Fruit fly (Drosophila melanogaster): ENCODE results near the gene CG34132.

The CG34132 gene

DNA sequence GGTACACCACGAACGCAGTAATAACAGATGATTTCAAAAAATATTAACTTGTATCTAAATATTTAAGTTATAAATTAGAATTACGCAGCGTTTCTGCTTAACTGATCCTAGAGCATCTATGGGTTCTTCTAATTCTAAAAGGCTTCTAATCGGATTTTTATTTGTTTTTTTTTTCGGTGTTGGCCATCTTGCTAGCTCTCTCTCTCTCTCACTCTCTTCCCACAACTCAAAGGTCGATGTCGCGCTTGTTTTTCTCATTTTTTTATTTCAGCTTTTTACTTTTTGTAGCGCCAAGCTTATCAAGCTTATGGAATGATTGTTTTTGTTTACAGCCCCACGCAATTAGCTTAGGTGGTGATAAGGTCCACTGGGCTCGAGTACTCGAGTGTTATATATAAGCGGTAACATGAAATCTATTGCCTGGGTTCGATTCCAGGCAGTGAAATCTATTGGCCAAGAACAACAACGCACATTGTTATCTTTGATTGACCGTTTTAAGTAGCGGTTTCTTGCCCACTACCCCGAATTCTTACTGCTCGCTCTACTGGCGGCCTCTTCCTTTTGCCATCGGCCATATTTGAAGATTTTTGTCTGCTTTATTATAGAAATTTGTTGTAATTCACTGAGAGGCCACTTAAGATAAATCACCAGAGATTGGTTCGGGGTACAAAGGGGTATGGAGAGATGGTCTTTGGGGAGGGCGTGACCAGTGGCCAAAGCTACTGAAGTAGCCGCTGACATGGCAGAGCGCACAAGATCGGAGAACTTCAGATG, 41.2 kb downstream of the CG34132 start (continued):
- TF ChIP-seq mam (GFP tag; optimal IDR thresholded peaks at IDR 0.05) (no peak), CG9817 (tag; optimal IDR thresholded peaks at IDR 0.05) (no peak), sqz (GFP tag; optimal IDR thresholded peaks at IDR 0.05) (peak; percentile 42), CG1024 (GFP tag; IDR thresholded peaks at IDR 0.05) (no peak), Trl (optimal IDR thresholded peaks at IDR 0.05) (peak in 1 of 2 experiments; percentile 52), Trl (GFP tag; optimal IDR thresholded peaks at IDR 0.05) (no peak), gro (GFP tag; optimal IDR thresholded peaks at IDR 0.05) (peak; percentile 65), CG2120 (GFP tag; optimal IDR thresholded peaks at IDR 0.05) (peak; percentile 24), HLH54F (GFP tag; optimal IDR thresholded peaks at IDR 0.05) (no peak), bsh (GFP tag; optimal IDR thresholded peaks at IDR 0.05) (peak in 1 of 2 experiments; percentile 27), caup (GFP tag; optimal IDR thresholded peaks at IDR 0.05; ENCODE audit: severe bottlenecking) (no peak), shn (GFP tag; optimal IDR thresholded peaks at IDR 0.05) (no peak), dysf (GFP tag; IDR thresholded peaks at IDR 0.05) (peak; percentile 47; the same call in 1 of the 3 replicates), CG15514 (GFP tag; optimal IDR thresholded peaks at IDR 0.05) (no peak), CG7786 (GFP tag; optimal IDR thresholded peaks at IDR 0.05) (no peak), sna (GFP tag; IDR thresholded peaks at IDR 0.05; ENCODE audit: partially characterized antibody) (no peak), HHEX (GFP tag; optimal IDR thresholded peaks at IDR 0.05) (no peak), ewg (GFP tag; optimal IDR thresholded peaks at IDR 0.05) (no peak), sens (GFP tag) (peak; percentile 64), aop (GFP tag; IDR thresholded peaks at IDR 0.05) (no peak), Chrac-16 (GFP tag; optimal IDR thresholded peaks at IDR 0.05) (no peak), CG11093 (GFP tag; IDR thresholded peaks at IDR 0.05) (no peak), Drgx (GFP tag; IDR thresholded peaks at IDR 0.05) (peak; percentile 26; the same call in 1 of the 2 replicates), lov (optimal IDR thresholded peaks at IDR 0.05) (no peak), lov (GFP tag; IDR thresholded peaks at IDR 0.05) (no peak), zfh2 (GFP tag; optimal IDR thresholded peaks at IDR 0.05) (no peak), CG9932 (GFP tag; IDR thresholded peaks at IDR 0.05) (0 out of 2 replicates have a peak, but pooled peaks have one; percentile 24), MTF-1 (GFP tag; optimal IDR thresholded peaks at IDR 0.05; ENCODE audit: borderline replicate concordance) (no peak), repo (GFP tag; optimal IDR thresholded peaks at IDR 0.05) (no peak), wdn (GFP tag; IDR thresholded peaks at IDR 0.05) (no peak; the same call in 1 of the 2 replicates), Vsx1 (GFP tag; optimal IDR thresholded peaks at IDR 0.05) (peak; percentile 87), CG10543 (GFP tag; optimal IDR thresholded peaks at IDR 0.05) (peak; percentile 14), dmrt99B (tag; optimal IDR thresholded peaks at IDR 0.05) (peak; percentile 1), grn (GFP tag; optimal IDR thresholded peaks at IDR 0.05) (peak; percentile 81), Bteb2 (GFP tag; optimal IDR thresholded peaks at IDR 0.05) (no peak), Med (GFP tag) (peak; percentile 43), CG10462 (GFP tag; optimal IDR thresholded peaks at IDR 0.05) (no peak), pros (GFP tag; optimal IDR thresholded peaks at IDR 0.05) (no peak), E2f2 (GFP tag; IDR thresholded peaks at IDR 0.05) (0 out of 2 replicates have a peak, but pooled peaks have one; percentile 9), onecut (GFP tag; IDR thresholded peaks at IDR 0.05) (no peak), CG6765 (GFP tag; optimal IDR thresholded peaks at IDR 0.05) (no peak), nom (GFP tag; optimal IDR thresholded peaks at IDR 0.05) (peak; percentile 31), Pdp1 (GFP tag; optimal IDR thresholded peaks at IDR 0.05) (peak in 1 of 2 experiments; percentile 88), D19A (tag; optimal IDR thresholded peaks at IDR 0.05) (no peak), dan (GFP tag; IDR thresholded peaks at IDR 0.05) (no peak), CG9797 (GFP tag; optimal IDR thresholded peaks at IDR 0.05) (no peak), nerfin-1 (tag; optimal IDR thresholded peaks at IDR 0.05) (no peak), luna (GFP tag; optimal IDR thresholded peaks at IDR 0.05) (no peak), Meics (GFP tag; optimal IDR thresholded peaks at IDR 0.05) (peak; percentile 12), ems (GFP tag; optimal IDR thresholded peaks at IDR 0.05) (no peak)

Data from whole organism, embryonic.